Fruit fly (Drosophila melanogaster): Measurements from ENCODE around the gene CG7565.

dm6 chr3L:8121590-8121989 lies 30.0 kb upstream of the CG7565 start, which contains the start of gene ldbr:
- no peak for TF ChIP-seq EcR (GFP tag; optimal IDR thresholded peaks at IDR 0.05)
- no peak for TF ChIP-seq psq (optimal IDR thresholded peaks at IDR 0.05)
- TF ChIP-seq CG8478 (optimal IDR thresholded peaks at IDR 0.05) = no peak

Measured in whole organism.